Fruit fly (Drosophila melanogaster) whole organism, adult: ENCODE data around the gene CG9150.
A peak's percentile ranks its signal among the peaks of the same experiment; 100 is the strongest.

Source experiments
- CG11617 ChIP-seq: fragments of 200-800 bp; sonication (Bioruptor generic); optimal IDR thresholded peaks from 2 replicates; lab custom pipeline; 2017; ENCODE audit warnings: mild to moderate bottlenecking, missing biosample characterization, missing genetic modification reagents, missing genetic modification characterization
- CG12768 ChIP-seq: fragments of 200-800 bp; sonication (Bioruptor generic); optimal IDR thresholded peaks from 2 replicates; lab custom pipeline; 2017; ENCODE audit warnings: missing biosample characterization, missing genetic modification characterization, mild to moderate bottlenecking, moderate library complexity, missing genetic modification reagents
- CG14711 ChIP-seq: fragments of 200-800 bp; sonication (Bioruptor generic); optimal IDR thresholded peaks from 2 replicates; lab custom pipeline; 2018; ENCODE audit warnings: missing biosample characterization, mild to moderate bottlenecking, missing genetic modification characterization, moderate library complexity
- CG1620 ChIP-seq: fragments of 200-800 bp; sonication (Bioruptor generic); optimal IDR thresholded peaks from 2 replicates; lab custom pipeline; 2016; ENCODE audit warnings: missing biosample characterization, missing genetic modification characterization
- CG33017 ChIP-seq: fragments of 200-800 bp; sonication (Bioruptor generic); optimal IDR thresholded peaks from 2 replicates; lab custom pipeline; 2018; ENCODE audit warnings: missing biosample characterization, mild to moderate bottlenecking, missing genetic modification characterization, moderate library complexity
- CG5204 ChIP-seq: fragments of 200-800 bp; sonication (Bioruptor generic); optimal IDR thresholded peaks from 2 replicates; lab custom pipeline; 2016; ENCODE audit warnings: missing biosample characterization, missing genetic modification characterization
- CG7045 ChIP-seq: fragments of 200-800 bp; sonication (Bioruptor generic); optimal IDR thresholded peaks from 2 replicates; lab custom pipeline; 2017; ENCODE audit warnings: missing biosample characterization, mild to moderate bottlenecking, missing genetic modification characterization
- CG7101 ChIP-seq: fragments of 200-800 bp; sonication (Bioruptor generic); optimal IDR thresholded peaks from 2 replicates; lab custom pipeline; 2018; ENCODE audit warnings: missing biosample characterization, mild to moderate bottlenecking, missing genetic modification characterization, moderate library complexity
- Clk ChIP-seq: fragments of 200-800 bp; sonication (Bioruptor generic); optimal IDR thresholded peaks from 2 replicates; lab custom pipeline; 2017; ENCODE audit warnings: missing biosample characterization, missing genetic modification characterization
- Crg-1 ChIP-seq: fragments of 200-800 bp; sonication (Bioruptor generic); optimal IDR thresholded peaks from 2 replicates; lab custom pipeline; 2016; ENCODE audit warnings: missing biosample characterization, missing genetic modification characterization
- Hr96 ChIP-seq: fragments of 200-800 bp; sonication (Bioruptor generic); optimal IDR thresholded peaks from 2 replicates; lab custom pipeline; 2016; ENCODE audit warnings: missing biosample characterization, missing genetic modification characterization
- Mnt ChIP-seq: fragments of 200-800 bp; sonication (Bioruptor generic); optimal IDR thresholded peaks from 2 replicates; lab custom pipeline; 2016; ENCODE audit warnings: missing biosample characterization, mild to moderate bottlenecking, missing genetic modification characterization
- bab1 ChIP-seq: fragments of 200-800 bp; sonication (Bioruptor generic); optimal IDR thresholded peaks from 3 replicates; lab custom pipeline; 2019; ENCODE audit warnings: missing biosample characterization, mild to moderate bottlenecking, missing genetic modification characterization, moderate library complexity
- cic ChIP-seq: fragments of 200-800 bp; sonication (Bioruptor generic); optimal IDR thresholded peaks from 2 replicates; lab custom pipeline; 2017; ENCODE audit warnings: missing biosample characterization, mild to moderate bottlenecking, missing genetic modification characterization, moderate library complexity
- cnc ChIP-seq, 2 experiments: fragments of >200 bp; optimal IDR thresholded peaks; 2 replicates each; lab custom pipeline; 2017
- kay ChIP-seq: fragments of 200-800 bp; sonication (Bioruptor generic); peaks from one replicate; lab custom pipeline; 2016; ENCODE audit warnings: missing biosample characterization, missing genetic modification characterization, borderline replicate concordance
- ovo ChIP-seq: fragments of 200-800 bp; sonication (Bioruptor generic); optimal IDR thresholded peaks from 2 replicates; lab custom pipeline; 2016; ENCODE audit warnings: missing biosample characterization, missing genetic modification characterization
- pad ChIP-seq: fragments of 200-800 bp; sonication (Bioruptor generic); optimal IDR thresholded peaks from 3 replicates; lab custom pipeline; 2017; ENCODE audit warnings: missing biosample characterization, missing genetic modification characterization, mild to moderate bottlenecking, moderate library complexity, missing genetic modification reagents
- tj ChIP-seq: fragments of 200-800 bp; sonication (Bioruptor generic); optimal IDR thresholded peaks from 3 replicates; lab custom pipeline; 2017; ENCODE audit warnings: missing biosample characterization, mild to moderate bottlenecking, missing genetic modification characterization, moderate library complexity
- toe ChIP-seq: fragments of 200-800 bp; sonication (Bioruptor generic); optimal IDR thresholded peaks from 2 replicates; lab custom pipeline; 2016; ENCODE audit warnings: missing biosample characterization, missing genetic modification characterization

The CG9150 gene

DNA sequence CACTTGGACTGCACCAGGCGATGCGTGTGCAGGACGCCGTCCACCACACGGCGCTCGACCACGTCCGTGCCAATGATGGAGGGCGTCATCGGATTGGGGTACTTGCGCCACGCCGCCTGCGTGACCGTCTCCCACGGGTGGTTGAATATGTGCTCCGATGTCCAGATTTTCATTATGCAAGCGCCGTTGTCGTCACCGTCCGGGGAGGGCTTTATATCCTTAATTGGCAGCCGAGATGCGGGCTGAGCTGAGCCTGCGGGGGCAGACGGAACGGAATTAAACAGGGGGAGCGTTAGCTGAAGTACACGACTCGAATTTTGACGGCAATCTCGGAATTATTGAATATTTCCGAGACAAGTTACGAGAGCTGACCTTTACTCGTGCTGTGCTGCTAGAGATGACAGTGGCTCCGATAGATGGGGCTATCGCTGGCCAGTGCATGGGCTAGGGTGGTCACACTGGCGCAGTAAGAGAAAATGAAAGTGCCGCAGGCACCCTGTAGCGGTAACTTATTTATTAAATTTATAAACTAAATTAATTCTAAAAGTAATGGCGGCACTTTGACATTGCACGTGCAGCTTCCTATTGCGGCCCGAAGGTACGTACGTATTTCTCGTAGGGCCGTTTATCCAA lies 20.8 kb downstream of the CG9150 start, which contains the start of gene IPIP:
IPIP (plus strand) TSS at position 475 of the 633 bp plus-strand sequence.
- no peak for TF ChIP-seq CG33017 (tag; lab: Kevin White, UChicago)
- no peak for TF ChIP-seq Crg-1 (GFP tag; lab: Kevin White, UChicago)
- peak; percentile 35 for TF ChIP-seq CG11617 (GFP tag; lab: Kevin White, UChicago)
- peak; percentile 44 for TF ChIP-seq pad (GFP tag; lab: Kevin White, UChicago)
- peak; percentile 91 for TF ChIP-seq Mnt (GFP tag; lab: Kevin White, UChicago)
- TF ChIP-seq bab1 (GFP tag; lab: Kevin White, UChicago): peak; percentile 72
- TF ChIP-seq Clk (GFP tag; lab: Kevin White, UChicago): no peak
- no peak for TF ChIP-seq cnc (optimal IDR thresholded peaks at IDR 0.05; lab: Kevin White, UChicago)
- TF ChIP-seq CG1620 (GFP tag; lab: Kevin White, UChicago): peak; percentile 17
- TF ChIP-seq toe (GFP tag; lab: Kevin White, UChicago): no peak
- no peak for TF ChIP-seq kay
- no peak for TF ChIP-seq CG7045 (GFP tag; lab: Kevin White, UChicago)
- TF ChIP-seq CG14711: peak; percentile 20
- TF ChIP-seq CG7101: peak; percentile 54
- peak; percentile 25 for TF ChIP-seq tj (GFP tag; lab: Kevin White, UChicago)
- TF ChIP-seq CG12768 (GFP tag; lab: Kevin White, UChicago): peak; percentile 32
- peak; percentile 3 for TF ChIP-seq Hr96 (GFP tag; lab: Kevin White, UChicago)
- TF ChIP-seq CG5204: no peak
- peak; percentile 2 for TF ChIP-seq cic
- peak; percentile 43 for TF ChIP-seq ovo (GFP tag; lab: Kevin White, UChicago)

DNA sequence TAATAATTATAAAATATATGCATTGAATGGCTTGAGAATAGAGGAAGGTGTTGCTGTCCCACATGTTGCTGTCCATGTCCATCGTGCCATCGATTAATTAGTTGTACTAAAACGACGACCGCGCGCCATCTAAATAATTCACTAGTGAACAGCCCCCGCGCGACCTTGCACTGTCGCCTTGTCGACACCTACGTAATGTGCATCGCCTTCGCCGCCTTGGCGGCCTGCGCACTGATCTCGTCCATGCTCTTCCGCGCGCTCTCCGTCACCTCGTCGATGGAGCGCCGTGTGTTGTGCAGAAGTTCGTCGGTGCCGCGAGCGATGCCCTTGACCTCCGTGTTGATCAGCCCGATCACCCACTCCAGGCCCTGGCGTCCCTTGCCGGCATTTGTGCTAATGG lies 21.5 kb downstream of the CG9150 start:
- no peak for TF ChIP-seq CG1620 (GFP tag; lab: Kevin White, UChicago)
- no peak for TF ChIP-seq Crg-1 (GFP tag; lab: Kevin White, UChicago)
- TF ChIP-seq CG14711: no peak
- no peak for TF ChIP-seq CG12768 (GFP tag; lab: Kevin White, UChicago)
- TF ChIP-seq CG33017 (tag; lab: Kevin White, UChicago): no peak
- no peak for TF ChIP-seq Mnt (GFP tag; lab: Kevin White, UChicago)
- TF ChIP-seq CG11617 (GFP tag; lab: Kevin White, UChicago): no peak
- no peak for TF ChIP-seq cnc (optimal IDR thresholded peaks at IDR 0.05; lab: Kevin White, UChicago)
- no peak for TF ChIP-seq pad (GFP tag; lab: Kevin White, UChicago)
- no peak for TF ChIP-seq Clk (GFP tag; lab: Kevin White, UChicago)
- TF ChIP-seq kay: no peak
- TF ChIP-seq CG5204: no peak
- TF ChIP-seq tj (GFP tag; lab: Kevin White, UChicago): no peak
- no peak for TF ChIP-seq toe (GFP tag; lab: Kevin White, UChicago)
- TF ChIP-seq Hr96 (GFP tag; lab: Kevin White, UChicago): no peak
- TF ChIP-seq CG7101: no peak

DNA sequence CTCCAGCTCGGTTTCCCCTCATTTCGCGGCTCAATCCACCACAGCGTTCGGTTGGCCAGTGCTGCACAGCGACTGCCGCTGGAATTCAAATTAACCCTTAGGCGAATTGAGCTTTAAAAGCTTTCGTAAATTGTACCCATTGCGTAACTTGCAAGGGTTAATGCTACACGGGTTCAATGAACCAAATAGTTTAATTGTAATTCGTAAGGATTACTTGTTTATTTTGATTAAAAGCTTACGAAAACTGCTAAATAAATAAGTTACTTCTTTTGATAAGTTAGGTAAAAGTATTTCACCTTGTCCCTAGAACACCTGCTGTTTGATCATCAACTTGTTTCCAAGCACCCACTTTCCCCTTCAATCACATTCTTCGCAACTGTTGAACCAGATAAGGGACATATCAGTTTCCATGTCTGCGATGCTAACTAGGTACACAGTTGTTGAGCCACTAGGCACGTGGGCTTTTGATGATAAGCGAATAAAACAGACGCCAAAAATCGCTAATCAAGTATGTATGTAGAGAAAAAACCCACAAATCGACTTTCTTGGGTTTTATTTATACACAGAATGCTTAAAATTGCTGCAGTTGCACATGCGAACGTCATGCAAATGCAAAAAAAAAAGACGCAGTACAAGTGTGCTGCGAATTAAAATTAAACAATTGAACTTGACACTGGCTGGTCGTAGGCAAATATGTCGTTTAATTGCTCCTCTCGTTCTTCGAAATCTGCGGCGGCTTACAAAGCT lies 22.2 kb downstream of the CG9150 start, which contains the start of gene Pfas:
Pfas (minus strand) TSS at position 79 of the 747 bp plus-strand sequence.
- TF ChIP-seq toe (GFP tag; lab: Kevin White, UChicago): no peak
- peak; percentile 75 for TF ChIP-seq CG14711
- no peak for TF ChIP-seq CG5204
- peak; percentile 69 for TF ChIP-seq CG1620 (GFP tag; lab: Kevin White, UChicago)
- peak; percentile 89 for TF ChIP-seq Crg-1 (GFP tag; lab: Kevin White, UChicago)
- peak; percentile 12 for TF ChIP-seq Clk (GFP tag; lab: Kevin White, UChicago)
- TF ChIP-seq Mnt (GFP tag; lab: Kevin White, UChicago): peak; percentile 85
- TF ChIP-seq kay: no peak
- peak; percentile 97 for TF ChIP-seq tj (GFP tag; lab: Kevin White, UChicago)
- TF ChIP-seq CG12768 (GFP tag; lab: Kevin White, UChicago): peak; percentile 62
- peak; percentile 38 for TF ChIP-seq CG7045 (GFP tag; lab: Kevin White, UChicago)
- peak; percentile 76 for TF ChIP-seq CG33017 (tag; lab: Kevin White, UChicago)
- TF ChIP-seq Hr96 (GFP tag; lab: Kevin White, UChicago): peak; percentile 72
- peak; percentile 85 for TF ChIP-seq CG7101
- peak; percentile 73 for TF ChIP-seq CG11617 (GFP tag; lab: Kevin White, UChicago)
- TF ChIP-seq bab1 (GFP tag; lab: Kevin White, UChicago): peak; percentile 62
- TF ChIP-seq ovo (GFP tag; lab: Kevin White, UChicago): no peak
- TF ChIP-seq cnc (optimal IDR thresholded peaks at IDR 0.05; lab: Kevin White, UChicago): no peak
- TF ChIP-seq cic: peak; percentile 69
- peak; percentile 100 for TF ChIP-seq pad (GFP tag; lab: Kevin White, UChicago)

DNA sequence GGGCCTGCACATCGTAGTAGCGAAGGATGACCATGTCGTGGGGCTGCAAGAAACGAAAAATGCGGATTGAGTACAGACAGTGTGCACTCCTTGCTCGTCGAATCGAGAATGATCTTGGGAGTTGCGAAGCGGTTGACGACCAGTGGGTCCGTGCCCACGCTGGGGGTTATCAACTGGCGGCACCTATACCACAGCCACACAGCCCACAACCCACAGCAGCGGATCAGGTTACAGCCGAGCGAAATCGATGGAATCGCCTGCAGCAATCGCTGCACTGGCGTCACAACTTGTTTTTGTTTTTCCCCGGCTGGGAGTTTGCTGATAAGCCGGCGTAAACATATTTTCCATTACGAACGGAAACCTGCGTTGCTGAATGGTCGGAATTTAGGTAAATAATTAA lies 22.9 kb downstream of the CG9150 start:
- TF ChIP-seq toe (GFP tag; lab: Kevin White, UChicago): no peak
- TF ChIP-seq CG33017 (tag; lab: Kevin White, UChicago): no peak
- TF ChIP-seq CG7045 (GFP tag; lab: Kevin White, UChicago): no peak
- no peak for TF ChIP-seq CG5204
- no peak for TF ChIP-seq Crg-1 (GFP tag; lab: Kevin White, UChicago)
- no peak for TF ChIP-seq CG7101
- TF ChIP-seq CG12768 (GFP tag; lab: Kevin White, UChicago): no peak
- TF ChIP-seq kay: no peak

DNA sequence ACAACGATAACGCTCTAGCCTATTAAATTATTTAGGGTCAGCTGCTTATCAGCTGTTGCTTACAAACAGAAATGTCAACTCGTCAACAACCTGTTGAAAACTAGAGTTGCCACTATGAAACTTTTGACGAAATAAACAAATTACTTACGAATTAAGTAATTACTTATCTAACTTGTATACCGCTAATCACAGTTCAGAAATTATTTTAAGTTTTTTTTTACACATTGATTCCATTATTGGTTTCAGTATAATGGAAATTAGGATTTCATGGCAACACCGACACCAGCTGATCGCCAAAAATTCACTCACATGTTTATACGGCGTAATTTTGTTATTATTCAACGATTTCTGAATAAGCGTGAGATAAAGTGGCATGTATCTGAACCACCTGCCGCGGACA lies 30.6 kb downstream of the CG9150 start, which contains the start of the genes CG9117 and CG31643:
CG9117 (minus strand) TSS at position 73 of the 400 bp plus-strand sequence.
CG31643 (plus strand) TSS at position 288 of the 400 bp plus-strand sequence.
- TF ChIP-seq Mnt (GFP tag; lab: Kevin White, UChicago): peak; percentile 78
- peak; percentile 14 for TF ChIP-seq ovo (GFP tag; lab: Kevin White, UChicago)
- TF ChIP-seq CG11617 (GFP tag; lab: Kevin White, UChicago): peak; percentile 81
- peak; percentile 73 for TF ChIP-seq tj (GFP tag; lab: Kevin White, UChicago)
- TF ChIP-seq CG14711: peak; percentile 100
- TF ChIP-seq Clk (GFP tag; lab: Kevin White, UChicago): no peak
- TF ChIP-seq pad (GFP tag; lab: Kevin White, UChicago): peak; percentile 35
- TF ChIP-seq toe (GFP tag; lab: Kevin White, UChicago): no peak
- TF ChIP-seq CG33017 (tag; lab: Kevin White, UChicago): peak; percentile 62
- TF ChIP-seq Hr96 (GFP tag; lab: Kevin White, UChicago): peak; percentile 47
- TF ChIP-seq CG5204: peak; percentile 49
- TF ChIP-seq CG7101: peak; percentile 79
- TF ChIP-seq CG1620 (GFP tag; lab: Kevin White, UChicago): no peak
- no peak for TF ChIP-seq kay
- TF ChIP-seq cnc (optimal IDR thresholded peaks at IDR 0.05; lab: Kevin White, UChicago): peak in 1 of 2 experiments; percentile 17
- peak; percentile 66 for TF ChIP-seq Crg-1 (GFP tag; lab: Kevin White, UChicago)
- peak; percentile 40 for TF ChIP-seq CG7045 (GFP tag; lab: Kevin White, UChicago)
- TF ChIP-seq bab1 (GFP tag; lab: Kevin White, UChicago): peak; percentile 90
- TF ChIP-seq cic: peak; percentile 36
- TF ChIP-seq CG12768 (GFP tag; lab: Kevin White, UChicago): peak; percentile 66
